Fruit fly (Drosophila melanogaster) whole organism, embryonic: Measurements from ENCODE around the gene CG9919.

Source experiments
- Asciz ChIP-seq: fragments of 200-800 bp; sonication (Bioruptor generic); optimal IDR thresholded peaks from 2 replicates; lab custom pipeline; 2017; ENCODE audit warnings: missing biosample characterization, mild to moderate bottlenecking, missing genetic modification characterization, missing genetic modification reagents
- Bgb ChIP-seq: fragments of 200-800 bp; sonication (Bioruptor generic); IDR thresholded peaks from 2 replicates; pipeline ENCODE4 v1.3.6; 2022; ENCODE audit warnings: missing biosample characterization, missing genetic modification characterization; ENCODE audit not compliant: partially characterized antibody
- Bteb2 ChIP-seq: fragments of 200-800 bp; sonication (Bioruptor generic); optimal IDR thresholded peaks from 2 replicates; lab custom pipeline; 2016; ENCODE audit warnings: missing biosample characterization, missing genetic modification characterization
- CG10543 ChIP-seq: fragments of 200-800 bp; sonication (Bioruptor generic); optimal IDR thresholded peaks from 3 replicates; lab custom pipeline; 2017; ENCODE audit warnings: missing biosample characterization, mild to moderate bottlenecking, missing genetic modification characterization, moderate library complexity
- CG11456 ChIP-seq: fragments of 200-800 bp; sonication (Bioruptor generic); IDR thresholded peaks from 3 replicates; pipeline ENCODE4 v1.3.6; 2022; ENCODE audit warnings: missing biosample characterization, missing genetic modification characterization
- CG11695 ChIP-seq: fragments of 200-800 bp; sonication (Bioruptor generic); IDR thresholded peaks from 3 replicates; pipeline ENCODE4 v1.3.6; 2022; ENCODE audit warnings: missing biosample characterization, missing genetic modification characterization
- CG1233 ChIP-seq: fragments of 200-800 bp; sonication (Bioruptor generic); optimal IDR thresholded peaks from 4 replicates; lab custom pipeline; 2018; ENCODE audit warnings: missing biosample characterization, mild to moderate bottlenecking, missing genetic modification characterization
- CG13624 ChIP-seq: fragments of 200-800 bp; sonication (Bioruptor generic); optimal IDR thresholded peaks from 2 replicates; lab custom pipeline; 2016; ENCODE audit warnings: missing biosample characterization, missing genetic modification characterization
- CG18262 ChIP-seq: fragments of 200-800 bp; optimal IDR thresholded peaks from 3 replicates; lab custom pipeline; 2019; ENCODE audit warnings: missing biosample characterization, mild to moderate bottlenecking, missing genetic modification characterization, moderate library complexity
- CG18599 ChIP-seq: fragments of 200-800 bp; sonication (Bioruptor generic); optimal IDR thresholded peaks from 3 replicates; lab custom pipeline; 2017; ENCODE audit warnings: missing biosample characterization, missing genetic modification characterization, mild to moderate bottlenecking, moderate library complexity, missing genetic modification reagents
- CG3065 ChIP-seq: fragments of 200-800 bp; sonication (Bioruptor generic); optimal IDR thresholded peaks from 2 replicates; lab custom pipeline; 2016; ENCODE audit warnings: missing biosample characterization, missing genetic modification characterization
- CG34376 ChIP-seq: fragments of 200-800 bp; sonication (Bioruptor generic); optimal IDR thresholded peaks from 2 replicates; lab custom pipeline; 2018; ENCODE audit warnings: missing biosample characterization, mild to moderate bottlenecking, missing genetic modification characterization
- CG3847 ChIP-seq: fragments of 200-800 bp; sonication (Bioruptor generic); IDR thresholded peaks from 2 replicates; pipeline ENCODE4 v1.3.6; 2022; ENCODE audit warnings: missing biosample characterization, missing genetic modification characterization
- CG4282 ChIP-seq: fragments of 200-800 bp; sonication (Bioruptor generic); optimal IDR thresholded peaks from 2 replicates; lab custom pipeline; 2016; ENCODE audit warnings: missing biosample characterization, missing genetic modification characterization
- CG4820 ChIP-seq: fragments of 200-800 bp; sonication (Bioruptor generic); optimal IDR thresholded peaks from 3 replicates; lab custom pipeline; 2016; ENCODE audit warnings: missing biosample characterization, missing genetic modification characterization
- CG7271 ChIP-seq: fragments of 200-800 bp; sonication (Bioruptor generic); optimal IDR thresholded peaks from 2 replicates; lab custom pipeline; 2018; ENCODE audit warnings: missing biosample characterization, mild to moderate bottlenecking, missing genetic modification characterization, moderate library complexity
- CG7786 ChIP-seq: fragments of 200-800 bp; sonication (Bioruptor generic); optimal IDR thresholded peaks from 2 replicates; lab custom pipeline; 2016; ENCODE audit warnings: missing biosample characterization, missing genetic modification characterization
- Deaf1 ChIP-seq: fragments of 200-800 bp; optimal IDR thresholded peaks from 3 replicates; lab custom pipeline; 2019; ENCODE audit warnings: missing biosample characterization, mild to moderate bottlenecking, missing genetic modification characterization, moderate library complexity
- Dll ChIP-seq: fragments of 200-800 bp; sonication (Bioruptor generic); IDR thresholded peaks from 4 replicates; pipeline ENCODE4 v1.3.6; 2022; ENCODE audit warnings: missing biosample characterization, missing genetic modification characterization; ENCODE audit not compliant: partially characterized antibody
- Ets65A ChIP-seq: fragments of 200-800 bp; sonication (Bioruptor generic); peaks from one replicate; lab custom pipeline; 2016; ENCODE audit warnings: missing biosample characterization, missing genetic modification characterization
- Fer2 ChIP-seq: fragments of 200-800 bp; sonication (Bioruptor generic); optimal IDR thresholded peaks from 2 replicates; lab custom pipeline; 2018; ENCODE audit warnings: missing biosample characterization, mild to moderate bottlenecking, missing genetic modification characterization, moderate library complexity
- HLH4C ChIP-seq: fragments of 200-800 bp; sonication (Bioruptor generic); IDR thresholded peaks from 3 replicates; pipeline ENCODE4 v1.3.6; 2022; ENCODE audit warnings: missing biosample characterization, missing genetic modification characterization; ENCODE audit not compliant: partially characterized antibody
- HmgZ ChIP-seq: fragments of 200-800 bp; sonication (Bioruptor generic); optimal IDR thresholded peaks from 2 replicates; lab custom pipeline; 2018; ENCODE audit warnings: missing biosample characterization, mild to moderate bottlenecking, missing genetic modification characterization
- Hmx ChIP-seq: fragments of 200-800 bp; sonication (Bioruptor generic); optimal IDR thresholded peaks from 2 replicates; lab custom pipeline; 2016; ENCODE audit warnings: missing biosample characterization, missing genetic modification characterization
- Kr ChIP-seq: fragments of 200-800 bp; sonication (Bioruptor generic); optimal IDR thresholded peaks from 2 replicates; lab custom pipeline; 2017; ENCODE audit warnings: missing biosample characterization, mild to moderate bottlenecking, missing genetic modification characterization
- Lpt ChIP-seq: fragments of >200 bp; optimal IDR thresholded peaks from 2 replicates; lab custom pipeline; 2018; ENCODE audit warnings: missing biosample characterization, missing genetic modification characterization
- Nf-YA ChIP-seq: fragments of 200-800 bp; sonication (Bioruptor generic); IDR thresholded peaks from 2 replicates; pipeline ENCODE4 v1.3.6; 2022; ENCODE audit warnings: missing biosample characterization, missing genetic modification characterization
- Opbp ChIP-seq: fragments of 200-800 bp; sonication (Bioruptor generic); IDR thresholded peaks from 3 replicates; pipeline ENCODE4 v1.3.6; 2022; ENCODE audit warnings: missing biosample characterization, missing genetic modification characterization; ENCODE audit not compliant: partially characterized antibody
- Rfx ChIP-seq: fragments of 200-800 bp; sonication (Bioruptor generic); IDR thresholded peaks from 2 replicates; pipeline ENCODE4 v1.3.6; 2022; ENCODE audit warnings: missing biosample characterization, missing genetic modification characterization
- Sry-β ChIP-seq: fragments of 200-800 bp; sonication (Bioruptor generic); optimal IDR thresholded peaks from 2 replicates; lab custom pipeline; 2018; ENCODE audit warnings: missing biosample characterization, mild to moderate bottlenecking, missing genetic modification characterization, moderate library complexity
- bcd ChIP-seq: fragments of 200-800 bp; sonication (Bioruptor generic); optimal IDR thresholded peaks from 2 replicates; lab custom pipeline; 2017; ENCODE audit warnings: missing biosample characterization, mild to moderate bottlenecking, missing genetic modification characterization
- cato ChIP-seq: fragments of 200-800 bp; sonication (Bioruptor generic); optimal IDR thresholded peaks from 2 replicates; lab custom pipeline; 2016; ENCODE audit warnings: missing biosample characterization, missing genetic modification characterization, borderline replicate concordance
- cwo ChIP-seq: fragments of 200-800 bp; sonication (Bioruptor generic); optimal IDR thresholded peaks from 3 replicates; lab custom pipeline; 2017; ENCODE audit warnings: missing biosample characterization, missing genetic modification characterization, mild to moderate bottlenecking, moderate library complexity, missing genetic modification reagents
- emc ChIP-seq: fragments of 200-800 bp; sonication (Bioruptor generic); optimal IDR thresholded peaks from 2 replicates; lab custom pipeline; 2016; ENCODE audit warnings: missing biosample characterization, missing genetic modification characterization
- grn ChIP-seq: fragments of 200-800 bp; sonication (Bioruptor generic); optimal IDR thresholded peaks from 3 replicates; lab custom pipeline; 2017; ENCODE audit warnings: missing biosample characterization, missing genetic modification characterization
- jumu ChIP-seq: fragments of 200-800 bp; sonication (Bioruptor generic); optimal IDR thresholded peaks from 3 replicates; lab custom pipeline; 2016; ENCODE audit warnings: missing biosample characterization, missing genetic modification characterization
- mirr ChIP-seq: fragments of 200-800 bp; sonication (Bioruptor generic); optimal IDR thresholded peaks from 3 replicates; lab custom pipeline; 2018; ENCODE audit warnings: missing biosample characterization, mild to moderate bottlenecking, missing genetic modification characterization
- nau ChIP-seq: fragments of 200-800 bp; sonication (Bioruptor generic); optimal IDR thresholded peaks from 3 replicates; lab custom pipeline; 2017; ENCODE audit warnings: missing biosample characterization, mild to moderate bottlenecking, missing genetic modification characterization, missing genetic modification reagents
- otp ChIP-seq: fragments of 200-800 bp; sonication (Bioruptor generic); IDR thresholded peaks from 3 replicates; pipeline ENCODE4, ENCODE4 v1.3.6; 2022; ENCODE audit warnings: missing biosample characterization, missing genetic modification characterization
- pan ChIP-seq, 4 experiments: fragments of >200 bp in 3 of 4; fragments of 200-800 bp in 1 of 4; sonication (Bioruptor generic) in 1 of 4; optimal IDR thresholded peaks in 3 of 4; IDR thresholded peaks in 1 of 4; 2 replicates each; pipeline versions ENCODE4 v1.3.6 to Lab custom; 2017 to 2022; ENCODE audit warnings: missing biosample characterization in 2 of 4, missing genetic modification characterization in 2 of 4, mixed read lengths in 1 of 4
- pb ChIP-seq: fragments of 200-800 bp; sonication (Bioruptor generic); optimal IDR thresholded peaks from 3 replicates; lab custom pipeline; 2016; ENCODE audit warnings: missing biosample characterization, missing genetic modification characterization
- row ChIP-seq: fragments of 200-800 bp; sonication (Bioruptor generic); IDR thresholded peaks from 3 replicates; pipeline ENCODE4 v1.3.6; 2022; ENCODE audit warnings: missing biosample characterization, missing genetic modification characterization
- slou ChIP-seq: fragments of 200-800 bp; sonication (Bioruptor generic); optimal IDR thresholded peaks from 3 replicates; lab custom pipeline; 2016; ENCODE audit warnings: missing biosample characterization, missing genetic modification characterization
- slp2 ChIP-seq: fragments of 200-800 bp; sonication (Bioruptor generic); optimal IDR thresholded peaks from 2 replicates; lab custom pipeline; 2016; ENCODE audit warnings: missing biosample characterization, missing genetic modification characterization
- sqz ChIP-seq: fragments of 200-800 bp; sonication (Bioruptor generic); optimal IDR thresholded peaks from 3 replicates; lab custom pipeline; 2018; ENCODE audit warnings: missing biosample characterization, mild to moderate bottlenecking, missing genetic modification characterization
- sug ChIP-seq: fragments of 200-800 bp; optimal IDR thresholded peaks from 2 replicates; lab custom pipeline; 2019; ENCODE audit warnings: missing biosample characterization, mild to moderate bottlenecking, missing genetic modification characterization, moderate library complexity
- tup ChIP-seq: fragments of 200-800 bp; sonication (Bioruptor generic); optimal IDR thresholded peaks from 2 replicates; lab custom pipeline; 2016; ENCODE audit warnings: missing biosample characterization, mild to moderate bottlenecking, missing genetic modification characterization, moderate library complexity
- vfl ChIP-seq: fragments of 200-800 bp; sonication (Bioruptor generic); optimal IDR thresholded peaks from 2 replicates; lab custom pipeline; 2016; ENCODE audit warnings: missing biosample characterization, missing genetic modification characterization
- wor ChIP-seq: fragments of 200-800 bp; sonication (Bioruptor generic); IDR thresholded peaks from 2 replicates; pipeline ENCODE4 v1.3.6; 2022; ENCODE audit warnings: missing biosample characterization, missing genetic modification characterization

CG9919 gene

DNA sequence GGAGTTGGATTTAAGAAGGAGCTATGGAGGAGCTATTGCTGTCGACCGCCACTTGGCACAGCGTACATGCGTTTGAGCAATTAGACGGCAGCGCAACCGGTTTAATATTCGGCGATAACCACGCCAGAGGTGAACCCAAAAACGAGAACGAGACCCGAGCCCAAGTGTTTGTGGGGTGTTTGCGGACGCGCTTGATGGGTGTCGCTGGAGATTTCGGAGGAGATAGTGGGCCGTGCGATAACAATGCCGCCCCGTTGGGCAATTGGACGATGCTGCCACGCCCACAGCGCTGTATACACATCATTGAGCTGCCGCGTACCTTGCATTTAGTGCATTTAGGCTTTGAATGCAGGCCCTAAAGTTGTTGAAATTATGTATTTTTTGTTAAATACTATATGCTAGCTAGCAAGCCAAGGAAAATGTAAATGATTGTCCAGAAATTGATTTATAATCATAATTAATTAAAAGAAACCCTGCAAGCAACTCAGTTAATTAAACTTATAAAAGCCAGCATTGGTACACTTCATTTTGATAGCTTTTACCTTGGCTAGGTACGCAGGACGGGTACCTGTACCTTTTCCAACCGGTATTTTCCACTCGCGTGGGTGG lies 22.1 kb downstream of the CG9919 start, which contains the start of gene Had1:
Had1 (minus strand) TSS at position 358 of the 609 bp plus-strand sequence.
- no peak for TF ChIP-seq Bteb2 (GFP tag; lab: Kevin White, UChicago)
- no peak for TF ChIP-seq slou
- peak; percentile 34; the same call in 2 of the 3 replicates for TF ChIP-seq row (GFP tag; lab: Robert Waterston, UW)
- peak; percentile 57 for TF ChIP-seq CG18262
- no peak for TF ChIP-seq pan (optimal IDR thresholded peaks at IDR 0.05; lab: Kevin White, UChicago)
- TF ChIP-seq pan (GFP tag; optimal IDR thresholded peaks at IDR 0.05 in 1 of 2, IDR thresholded peaks at IDR 0.05 in 1 of 2), result peak in 1 of 2 experiments; percentile 16
- TF ChIP-seq sqz (GFP tag; lab: Kevin White, UChicago), result no peak
- no peak for TF ChIP-seq bcd (GFP tag; lab: Kevin White, UChicago)
- TF ChIP-seq Lpt, result no peak
- TF ChIP-seq Deaf1 (tag; lab: Kevin White, UChicago), result peak; percentile 71
- no peak for TF ChIP-seq vfl
- TF ChIP-seq slp2 (GFP tag; lab: Kevin White, UChicago), result no peak
- TF ChIP-seq jumu (GFP tag; lab: Kevin White, UChicago), result no peak
- TF ChIP-seq mirr (GFP tag; lab: Kevin White, UChicago), result peak; percentile 25
- TF ChIP-seq CG10543 (GFP tag; lab: Kevin White, UChicago), result peak; percentile 71
- TF ChIP-seq Rfx (GFP tag; lab: Robert Waterston, UW), result peak; percentile 43; the same call in 1 of the 2 replicates
- peak; percentile 85 for TF ChIP-seq sug (tag; lab: Kevin White, UChicago)
- no peak for TF ChIP-seq Hmx (GFP tag; lab: Kevin White, UChicago)
- peak; percentile 16 for TF ChIP-seq cwo (GFP tag; lab: Kevin White, UChicago)
- no peak for TF ChIP-seq Dll (GFP tag; lab: Robert Waterston, UW)
- TF ChIP-seq CG1233 (GFP tag; lab: Kevin White, UChicago), result no peak
- 0 out of 3 replicates have a peak, but pooled peaks have one; percentile 34 for TF ChIP-seq HLH4C (GFP tag; lab: Robert Waterston, UW)
- TF ChIP-seq emc (GFP tag; lab: Kevin White, UChicago), result no peak
- TF ChIP-seq Opbp (GFP tag; lab: Robert Waterston, UW), result 0 out of 3 replicates have a peak, but pooled peaks have one; percentile 5
- no peak for TF ChIP-seq CG4282 (GFP tag; lab: Kevin White, UChicago)
- TF ChIP-seq CG11695 (GFP tag; lab: Robert Waterston, UW), result no peak
- no peak for TF ChIP-seq CG13624 (GFP tag; lab: Kevin White, UChicago)
- TF ChIP-seq CG3847 (GFP tag; lab: Robert Waterston, UW), result no peak
- TF ChIP-seq CG18599, result no peak
- no peak for TF ChIP-seq CG4820 (GFP tag; lab: Kevin White, UChicago)
- peak; percentile 81 for TF ChIP-seq CG34376 (GFP tag; lab: Kevin White, UChicago)
- no peak for TF ChIP-seq cato (GFP tag; lab: Kevin White, UChicago)
- peak; percentile 22 for TF ChIP-seq HmgZ (tag; lab: Kevin White, UChicago)
- TF ChIP-seq pb (GFP tag; lab: Kevin White, UChicago), result no peak
- TF ChIP-seq wor, result no peak
- TF ChIP-seq Nf-YA (GFP tag; lab: Robert Waterston, UW), result no peak
- no peak for TF ChIP-seq Sry-β (GFP tag; lab: Kevin White, UChicago)
- TF ChIP-seq Bgb (GFP tag; lab: Robert Waterston, UW), result no peak
- 0 out of 3 replicates have a peak, but pooled peaks have one; percentile 33 for TF ChIP-seq otp
- TF ChIP-seq Fer2 (tag; lab: Kevin White, UChicago), result no peak
- TF ChIP-seq CG11456, result no peak
- no peak for TF ChIP-seq CG7786 (GFP tag; lab: Kevin White, UChicago)
- TF ChIP-seq grn (GFP tag; lab: Kevin White, UChicago), result peak; percentile 95
- TF ChIP-seq Asciz (GFP tag; lab: Kevin White, UChicago), result no peak
- no peak for TF ChIP-seq Ets65A (GFP tag; lab: Kevin White, UChicago)
- TF ChIP-seq nau (GFP tag; lab: Kevin White, UChicago), result no peak
- no peak for TF ChIP-seq Kr (GFP tag; lab: Kevin White, UChicago)
- TF ChIP-seq CG7271, result no peak
- peak; percentile 11 for TF ChIP-seq CG3065
- TF ChIP-seq tup (GFP tag; lab: Kevin White, UChicago), result no peak
